Fruit fly (Drosophila melanogaster): Measurements from ENCODE around the gene CG14657.

- no peak for TF ChIP-seq CTCF (optimal IDR thresholded peaks at IDR 0.05)
- no peak for TF ChIP-seq CG8478 (optimal IDR thresholded peaks at IDR 0.05)
Measured at dm6 chr3R:4833636-4834035, 12.4 kb upstream of the CG14657 start.
